Worm (Caenorhabditis elegans) whole organism, young adult: ENCODE results near the gene nhl-3.

Experiments
- dpl-1 ChIP-seq: fragments of 150-350 bp; optimal IDR thresholded peaks from 2 replicates; lab custom pipeline; 2014; ENCODE audit warnings: missing biosample characterization, missing genetic modification reagents, missing genetic modification characterization
- nhr-90 ChIP-seq: sonication (generic microtip); optimal IDR thresholded peaks from 2 replicates; lab custom pipeline; 2016; ENCODE audit warnings: missing genotype, mild to moderate bottlenecking, missing genetic modification characterization, missing compliant biosample characterization

DNA sequence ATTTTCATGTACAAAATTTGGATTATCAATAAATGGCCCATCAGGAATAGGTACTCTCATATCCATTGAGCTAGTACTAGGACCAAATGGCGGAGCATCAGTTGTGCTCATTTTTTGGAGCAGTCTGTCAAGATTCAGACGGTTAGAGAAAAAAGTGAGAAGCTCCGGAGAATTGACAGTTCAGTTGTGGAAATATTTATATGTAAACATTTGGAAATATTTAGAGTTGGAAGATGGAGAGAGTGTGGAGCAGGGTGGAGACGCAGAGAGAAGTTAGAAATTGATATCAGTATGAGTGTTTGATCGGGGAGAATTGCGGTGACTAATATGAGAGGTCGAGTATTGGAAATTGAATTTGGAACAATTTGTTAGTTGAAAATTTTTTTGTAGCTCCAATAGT lies 19.2 kb upstream of the nhl-3 start:
- TF ChIP-seq dpl-1 (GFP tag; lab: Kevin White, UChicago): no peak
- TF ChIP-seq nhr-90: no peak
